Fruit fly (Drosophila melanogaster) S2 (cell line): ENCODE results near the gene bves.

ENCODE experiments used
- CG8478 ChIP-seq: fragments of >200 bp; optimal IDR thresholded peaks from 2 replicates; lab custom pipeline; 2018
- CTCF ChIP-seq, 2 experiments: fragments of >200 bp; optimal IDR thresholded peaks; 2 replicates each; lab custom pipeline; 2018

DNA sequence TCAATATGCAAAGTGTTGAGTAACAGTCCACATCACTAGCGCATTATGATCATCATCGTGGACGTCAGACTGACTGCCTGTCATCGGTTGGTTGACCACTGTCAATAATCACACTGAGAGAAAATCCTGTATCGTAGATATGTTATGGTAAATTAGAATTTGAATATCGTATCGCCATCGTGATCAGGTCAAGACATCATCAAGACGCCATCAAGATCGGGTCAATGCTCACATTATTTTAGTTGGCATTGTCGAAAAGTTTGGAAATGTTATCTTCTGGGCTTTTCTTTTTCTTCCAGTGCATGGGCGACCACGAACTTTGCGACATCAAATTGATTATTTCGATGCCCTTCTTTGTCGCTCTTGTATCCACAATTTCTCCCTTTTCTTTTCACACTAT, 5.2 kb downstream of the bves start:
- no peak for TF ChIP-seq CG8478 (lab: Kevin White, UChicago)
- no peak for TF ChIP-seq CTCF (optimal IDR thresholded peaks at IDR 0.05; lab: Kevin White, UChicago)
